Fruit fly (Drosophila melanogaster): ENCODE results near the gene CG13733.

CG13733 gene

dm6 chr3L:17457695-17458242, 21.0 kb downstream of the CG13733 start (continued):
- TF ChIP-seq ato (GFP tag; IDR thresholded peaks at IDR 0.05; ENCODE audit: partially characterized antibody) (no peak), ewg (GFP tag; optimal IDR thresholded peaks at IDR 0.05) (no peak), CG7357 (GFP tag; IDR thresholded peaks at IDR 0.05) (no peak), CG10274 (GFP tag; optimal IDR thresholded peaks at IDR 0.05) (no peak), gsb (GFP tag; IDR thresholded peaks at IDR 0.05) (no peak), H2.0 (GFP tag; IDR thresholded peaks at IDR 0.05) (0 out of 2 replicates have a peak, but pooled peaks have one; percentile 3), Atf6 (GFP tag; IDR thresholded peaks at IDR 0.05) (no peak), Stat92E (GFP tag; optimal IDR thresholded peaks at IDR 0.05) (no peak), Ets97D (GFP tag; optimal IDR thresholded peaks at IDR 0.05) (no peak), corto (GFP tag; optimal IDR thresholded peaks at IDR 0.05) (no peak), Doc3 (GFP tag; IDR thresholded peaks at IDR 0.05; ENCODE audit: partially characterized antibody) (no peak), CG9437 (GFP tag; optimal IDR thresholded peaks at IDR 0.05) (peak; percentile 1), CG8944 (GFP tag; optimal IDR thresholded peaks at IDR 0.05) (no peak), Camta (GFP tag; optimal IDR thresholded peaks at IDR 0.05) (no peak), CG9609 (GFP tag; optimal IDR thresholded peaks at IDR 0.05) (no peak), CG18764 (GFP tag; optimal IDR thresholded peaks at IDR 0.05) (no peak), pzg (GFP tag; optimal IDR thresholded peaks at IDR 0.05) (no peak), CG5953 (GFP tag; IDR thresholded peaks at IDR 0.05) (0 out of 2 replicates have a peak, but pooled peaks have one; percentile 24), gt (GFP tag; IDR thresholded peaks at IDR 0.05) (no peak), ci (GFP tag; IDR thresholded peaks at IDR 0.05) (0 out of 3 replicates have a peak, but pooled peaks have one; percentile 36), ttk (GFP tag; IDR thresholded peaks at IDR 0.05) (no peak), H15 (GFP tag; IDR thresholded peaks at IDR 0.05) (no peak), ash1 (GFP tag; optimal IDR thresholded peaks at IDR 0.05) (no peak), CG3847 (GFP tag; IDR thresholded peaks at IDR 0.05) (no peak), CG12769 (tag; optimal IDR thresholded peaks at IDR 0.05) (no peak), Dek (tag; optimal IDR thresholded peaks at IDR 0.05) (no peak), Sox100B (GFP tag; optimal IDR thresholded peaks at IDR 0.05) (peak; percentile 26), Gug (GFP tag; IDR thresholded peaks at IDR 0.05) (no peak), B-H1 (GFP tag; IDR thresholded peaks at IDR 0.05) (no peak), Atf3 (GFP tag; optimal IDR thresholded peaks at IDR 0.05) (no peak), inv (GFP tag; IDR thresholded peaks at IDR 0.05; ENCODE audit: partially characterized antibody) (no peak), CG17361 (GFP tag; IDR thresholded peaks at IDR 0.05) (peak; percentile 34; the same call in 1 of the 3 replicates), Rx (GFP tag; IDR thresholded peaks at IDR 0.05) (no peak), CG32772 (GFP tag; IDR thresholded peaks at IDR 0.05) (no peak), jing (GFP tag; optimal IDR thresholded peaks at IDR 0.05) (no peak), Fer1 (GFP tag; optimal IDR thresholded peaks at IDR 0.05) (peak; percentile 26), fd96Cb (tag; optimal IDR thresholded peaks at IDR 0.05) (peak; percentile 14), CG13123 (GFP tag; optimal IDR thresholded peaks at IDR 0.05) (no peak), CG34422 (GFP tag; IDR thresholded peaks at IDR 0.05) (no peak), Mrtf (GFP tag; IDR thresholded peaks at IDR 0.05) (no peak), CG10979 (tag; optimal IDR thresholded peaks at IDR 0.05) (peak; percentile 46), CG12104 (GFP tag; optimal IDR thresholded peaks at IDR 0.05) (no peak), CG12299 (tag; optimal IDR thresholded peaks at IDR 0.05) (no peak), Scr (GFP tag; IDR thresholded peaks at IDR 0.05; ENCODE audit: partially characterized antibody) (no peak), pros (GFP tag; optimal IDR thresholded peaks at IDR 0.05) (peak; percentile 50), yki (optimal IDR thresholded peaks at IDR 0.05) (no peak), ara (GFP tag; IDR thresholded peaks at IDR 0.05) (no peak), Doc2 (GFP tag; IDR thresholded peaks at IDR 0.05) (no peak), CG15601 (tag; optimal IDR thresholded peaks at IDR 0.05) (peak; percentile 11), Hr39 (optimal IDR thresholded peaks at IDR 0.05) (no peak), CG10267 (tag; optimal IDR thresholded peaks at IDR 0.05) (peak; percentile 25), stc (GFP tag; IDR thresholded peaks at IDR 0.05) (no peak)
